Fruit fly (Drosophila melanogaster) whole organism, embryonic: Measurements from ENCODE around the gene tral.

Experiments
- Adf1 ChIP-seq: fragments of 200-800 bp; sonication (Bioruptor generic); IDR thresholded peaks from 2 replicates; pipeline ENCODE4 v1.3.6; 2022; ENCODE audit warnings: missing biosample characterization, missing genetic modification characterization
- Atf3 ChIP-seq: fragments of 200-800 bp; sonication (Bioruptor generic); optimal IDR thresholded peaks from 3 replicates; lab custom pipeline; 2016; ENCODE audit warnings: missing biosample characterization, missing genetic modification characterization
- CG10431 ChIP-seq: fragments of 200-800 bp; sonication (Bioruptor generic); optimal IDR thresholded peaks from 3 replicates; lab custom pipeline; 2018; ENCODE audit warnings: missing biosample characterization, mild to moderate bottlenecking, missing genetic modification characterization
- CG11456 ChIP-seq: fragments of 200-800 bp; sonication (Bioruptor generic); IDR thresholded peaks from 3 replicates; pipeline ENCODE4 v1.3.6; 2022; ENCODE audit warnings: missing biosample characterization, missing genetic modification characterization
- CG13424 ChIP-seq: fragments of 200-800 bp; sonication (Bioruptor generic); optimal IDR thresholded peaks from 2 replicates; lab custom pipeline; 2019; ENCODE audit warnings: missing biosample characterization, mild to moderate bottlenecking, missing genetic modification characterization, moderate library complexity
- CG14710 ChIP-seq: fragments of 200-800 bp; sonication (Bioruptor generic); optimal IDR thresholded peaks from 3 replicates; lab custom pipeline; 2019; ENCODE audit warnings: missing biosample characterization, mild to moderate bottlenecking, missing genetic modification characterization, moderate library complexity
- CG14965 ChIP-seq: fragments of 200-800 bp; sonication (Bioruptor generic); optimal IDR thresholded peaks from 2 replicates; lab custom pipeline; 2016; ENCODE audit warnings: missing biosample characterization, missing genetic modification characterization, borderline replicate concordance
- CG15011 ChIP-seq: fragments of 200-800 bp; sonication (Bioruptor generic); optimal IDR thresholded peaks from 3 replicates; lab custom pipeline; 2018; ENCODE audit warnings: missing biosample characterization, mild to moderate bottlenecking, missing genetic modification characterization
- CG15269 ChIP-seq: fragments of 200-800 bp; sonication (Bioruptor generic); optimal IDR thresholded peaks from 2 replicates; lab custom pipeline; 2018; ENCODE audit warnings: missing biosample characterization, mild to moderate bottlenecking, missing genetic modification characterization, moderate library complexity
- CG1529 ChIP-seq: fragments of 200-800 bp; sonication (Bioruptor generic); optimal IDR thresholded peaks from 3 replicates; lab custom pipeline; 2018; ENCODE audit warnings: missing biosample characterization, missing genetic modification characterization
- CG17829 ChIP-seq: fragments of 200-800 bp; optimal IDR thresholded peaks from 2 replicates; lab custom pipeline; 2019; ENCODE audit warnings: missing biosample characterization, mild to moderate bottlenecking, missing genetic modification characterization, moderate library complexity
- CG18476 ChIP-seq: fragments of 200-800 bp; sonication (Bioruptor generic); optimal IDR thresholded peaks from 2 replicates; lab custom pipeline; 2016; ENCODE audit warnings: missing biosample characterization, mild to moderate bottlenecking, missing genetic modification characterization
- CG2129 ChIP-seq: fragments of 200-800 bp; sonication (Bioruptor generic); IDR thresholded peaks from 2 replicates; pipeline ENCODE4 v1.3.6; 2022; ENCODE audit warnings: missing biosample characterization, missing genetic modification characterization; ENCODE audit not compliant: partially characterized antibody
- CG3163 ChIP-seq: fragments of 200-800 bp; sonication (Bioruptor generic); optimal IDR thresholded peaks from 3 replicates; lab custom pipeline; 2016; ENCODE audit warnings: missing biosample characterization, missing genetic modification characterization
- CG3407 ChIP-seq: fragments of 200-800 bp; sonication (Bioruptor generic); optimal IDR thresholded peaks from 2 replicates; lab custom pipeline; 2018; ENCODE audit warnings: missing biosample characterization, mild to moderate bottlenecking, missing genetic modification characterization
- CG42726 ChIP-seq: fragments of 200-800 bp; sonication (Bioruptor generic); IDR thresholded peaks from 2 replicates; pipeline ENCODE4 v1.3.6; 2022; ENCODE audit warnings: missing biosample characterization, missing genetic modification characterization; ENCODE audit not compliant: partially characterized antibody
- CG43689 ChIP-seq: fragments of 200-800 bp; sonication (Bioruptor generic); IDR thresholded peaks from 2 replicates; pipeline ENCODE4 v1.3.6; 2022; ENCODE audit warnings: missing biosample characterization, missing genetic modification characterization
- CG4424 ChIP-seq: fragments of 200-800 bp; sonication (Bioruptor generic); optimal IDR thresholded peaks from 3 replicates; lab custom pipeline; 2016; ENCODE audit warnings: missing biosample characterization, missing genetic modification characterization
- CG4820 ChIP-seq: fragments of 200-800 bp; sonication (Bioruptor generic); optimal IDR thresholded peaks from 3 replicates; lab custom pipeline; 2016; ENCODE audit warnings: missing biosample characterization, missing genetic modification characterization
- CG5953 ChIP-seq: fragments of 200-800 bp; sonication (Bioruptor generic); IDR thresholded peaks from 2 replicates; pipeline ENCODE4 v1.3.6; 2022; ENCODE audit warnings: missing biosample characterization, missing genetic modification characterization
- CG9609 ChIP-seq: fragments of 200-800 bp; sonication (Bioruptor generic); optimal IDR thresholded peaks from 3 replicates; lab custom pipeline; 2016; ENCODE audit warnings: missing biosample characterization, missing genetic modification characterization
- D19A ChIP-seq: fragments of 200-800 bp; optimal IDR thresholded peaks from 3 replicates; lab custom pipeline; 2019; ENCODE audit warnings: missing biosample characterization, mild to moderate bottlenecking, missing genetic modification characterization, moderate library complexity
- Dad ChIP-seq: fragments of 200-800 bp; sonication (Bioruptor generic); optimal IDR thresholded peaks from 3 replicates; lab custom pipeline; 2016; ENCODE audit warnings: missing biosample characterization, missing genetic modification characterization
- Dll ChIP-seq: fragments of 200-800 bp; sonication (Bioruptor generic); IDR thresholded peaks from 4 replicates; pipeline ENCODE4 v1.3.6; 2022; ENCODE audit warnings: missing biosample characterization, missing genetic modification characterization; ENCODE audit not compliant: partially characterized antibody
- HLH3B ChIP-seq: fragments of 200-800 bp; sonication (Bioruptor generic); IDR thresholded peaks from 2 replicates; pipeline ENCODE4 v1.3.6; 2022; ENCODE audit warnings: missing biosample characterization, missing genetic modification characterization
- HmgD ChIP-seq: fragments of 200-800 bp; sonication (Bioruptor generic); optimal IDR thresholded peaks from 3 replicates; lab custom pipeline; 2016; ENCODE audit warnings: missing biosample characterization, missing genetic modification characterization
- Kr ChIP-seq: fragments of 200-800 bp; sonication (Bioruptor generic); optimal IDR thresholded peaks from 2 replicates; lab custom pipeline; 2017; ENCODE audit warnings: missing biosample characterization, mild to moderate bottlenecking, missing genetic modification characterization
- Med ChIP-seq: fragments of 200-800 bp; sonication (Bioruptor generic); peaks from one replicate; lab custom pipeline; 2016; ENCODE audit warnings: missing biosample characterization, missing genetic modification characterization, mild to moderate bottlenecking, inconsistent platforms, moderate library complexity
- Ravus ChIP-seq: fragments of 200-800 bp; sonication (Bioruptor generic); IDR thresholded peaks from 2 replicates; pipeline ENCODE4 v1.3.6; 2022; ENCODE audit warnings: missing biosample characterization, missing genetic modification characterization
- Sox100B ChIP-seq: fragments of 200-800 bp; sonication (Bioruptor generic); optimal IDR thresholded peaks from 3 replicates; lab custom pipeline; 2018; ENCODE audit warnings: missing biosample characterization, mild to moderate bottlenecking, missing genetic modification characterization
- Taf1 ChIP-seq: fragments of 200-800 bp; sonication (Bioruptor generic); IDR thresholded peaks from 2 replicates; pipeline ENCODE4 v1.3.6; 2022; ENCODE audit warnings: missing biosample characterization, missing genetic modification characterization
- YL-1 ChIP-seq: fragments of 200-800 bp; sonication (Bioruptor generic); optimal IDR thresholded peaks from 3 replicates; lab custom pipeline; 2017; ENCODE audit warnings: missing biosample characterization, mild to moderate bottlenecking, missing genetic modification characterization
- cg ChIP-seq: fragments of 200-800 bp; sonication (Bioruptor generic); optimal IDR thresholded peaks from 3 replicates; lab custom pipeline; 2019; ENCODE audit warnings: missing biosample characterization, mild to moderate bottlenecking, missing genetic modification characterization, moderate library complexity
- crol ChIP-seq: fragments of 200-800 bp; sonication (Bioruptor generic); IDR thresholded peaks from 2 replicates; pipeline ENCODE4 v1.3.6; 2022; ENCODE audit warnings: missing biosample characterization, missing genetic modification characterization
- dmrt11E ChIP-seq: fragments of 200-800 bp; sonication (Bioruptor generic); optimal IDR thresholded peaks from 3 replicates; lab custom pipeline; 2018; ENCODE audit warnings: missing biosample characterization, mild to moderate bottlenecking, missing genetic modification characterization, moderate library complexity
- fd3F ChIP-seq: fragments of 200-800 bp; sonication (Bioruptor generic); optimal IDR thresholded peaks from 2 replicates; lab custom pipeline; 2018; ENCODE audit warnings: missing biosample characterization, mild to moderate bottlenecking, missing genetic modification characterization, moderate library complexity
- ftz-f1 ChIP-seq: fragments of 200-800 bp; sonication (Bioruptor generic); optimal IDR thresholded peaks from 2 replicates; lab custom pipeline; 2016; ENCODE audit warnings: missing biosample characterization, missing genetic modification characterization
- gfzf ChIP-seq: fragments of 200-800 bp; sonication (Bioruptor generic); optimal IDR thresholded peaks from 2 replicates; lab custom pipeline; 2016; ENCODE audit warnings: missing biosample characterization, mild to moderate bottlenecking, missing genetic modification characterization, moderate library complexity
- ken ChIP-seq: fragments of 200-800 bp; sonication (Bioruptor generic); IDR thresholded peaks from 3 replicates; pipeline ENCODE4 v1.3.6; 2022; ENCODE audit warnings: missing biosample characterization, missing genetic modification characterization
- lab ChIP-seq: fragments of 200-800 bp; sonication (Bioruptor generic); optimal IDR thresholded peaks from 3 replicates; lab custom pipeline; 2017; ENCODE audit warnings: missing biosample characterization, missing genetic modification characterization, mild to moderate bottlenecking, moderate library complexity, missing genetic modification reagents
- mld ChIP-seq: fragments of 200-800 bp; sonication (Bioruptor generic); IDR thresholded peaks from 3 replicates; pipeline ENCODE4 v1.3.6; 2022; ENCODE audit warnings: missing biosample characterization, missing genetic modification characterization; ENCODE audit not compliant: partially characterized antibody
- nau ChIP-seq: fragments of 200-800 bp; sonication (Bioruptor generic); optimal IDR thresholded peaks from 3 replicates; lab custom pipeline; 2017; ENCODE audit warnings: missing biosample characterization, mild to moderate bottlenecking, missing genetic modification characterization, missing genetic modification reagents
- peb ChIP-seq: fragments of 200-800 bp; sonication (Bioruptor generic); IDR thresholded peaks from 2 replicates; pipeline ENCODE4 v1.3.6; 2022; ENCODE audit warnings: missing biosample characterization, missing genetic modification characterization
- prd ChIP-seq, 3 experiments: fragments of >200 bp in 2 of 3; fragments of 200-800 bp in 1 of 3; sonication (Bioruptor generic) in 1 of 3; optimal IDR thresholded peaks in 2 of 3; IDR thresholded peaks in 1 of 3; 2 replicates in 2 of 3; 3 replicates in 1 of 3; pipeline versions ENCODE4 v1.3.6 to Lab custom; 2017 to 2022; ENCODE audit warnings: missing biosample characterization in 1 of 3, missing genetic modification characterization in 1 of 3
- pros ChIP-seq: fragments of 200-800 bp; sonication (Bioruptor generic); optimal IDR thresholded peaks from 3 replicates; lab custom pipeline; 2019; ENCODE audit warnings: missing biosample characterization, mild to moderate bottlenecking, missing genetic modification characterization, moderate library complexity
- salm ChIP-seq: fragments of 200-800 bp; sonication (Bioruptor generic); optimal IDR thresholded peaks from 2 replicates; lab custom pipeline; 2018; ENCODE audit warnings: missing biosample characterization, mild to moderate bottlenecking, missing genetic modification characterization
- schlank ChIP-seq: fragments of 200-800 bp; sonication (Bioruptor generic); optimal IDR thresholded peaks from 2 replicates; lab custom pipeline; 2018; ENCODE audit warnings: missing biosample characterization, mild to moderate bottlenecking, missing genetic modification characterization
- slp2 ChIP-seq: fragments of 200-800 bp; sonication (Bioruptor generic); optimal IDR thresholded peaks from 2 replicates; lab custom pipeline; 2016; ENCODE audit warnings: missing biosample characterization, missing genetic modification characterization
- sqz ChIP-seq: fragments of 200-800 bp; sonication (Bioruptor generic); optimal IDR thresholded peaks from 3 replicates; lab custom pipeline; 2018; ENCODE audit warnings: missing biosample characterization, mild to moderate bottlenecking, missing genetic modification characterization
- twi ChIP-seq: fragments of 200-800 bp; optimal IDR thresholded peaks from 2 replicates; lab custom pipeline; 2019; ENCODE audit warnings: missing biosample characterization, mild to moderate bottlenecking, missing genetic modification characterization, moderate library complexity

tral gene

dm6 chr3L:12523941-12524340 is 9.1 kb downstream of the tral start, which contains the start of the genes ver and Gcn5 (continued):
- TF ChIP-seq CG42726, result no peak
- TF ChIP-seq CG13424, result peak; percentile 92
- peak; percentile 32 for TF ChIP-seq ftz-f1 (GFP tag; lab: Kevin White, UChicago)
- TF ChIP-seq sqz (GFP tag; lab: Kevin White, UChicago), result peak; percentile 86
- no peak for TF ChIP-seq pros (GFP tag; lab: Kevin White, UChicago)
- TF ChIP-seq CG2129 (GFP tag; lab: Robert Waterston, UW), result no peak
- peak; percentile 81 for TF ChIP-seq Taf1 (GFP tag; lab: Robert Waterston, UW)
- TF ChIP-seq CG9609 (GFP tag; lab: Kevin White, UChicago), result peak; percentile 80
- TF ChIP-seq CG10431, result peak; percentile 62
- peak; percentile 75 for TF ChIP-seq CG3407 (GFP tag; lab: Kevin White, UChicago)
- TF ChIP-seq prd (optimal IDR thresholded peaks at IDR 0.05; lab: Kevin White, UChicago), result no peak
- TF ChIP-seq prd (GFP tag; IDR thresholded peaks at IDR 0.05; lab: Robert Waterston, UW), result peak; percentile 97
- TF ChIP-seq mld, result no peak
- TF ChIP-seq nau (GFP tag; lab: Kevin White, UChicago), result no peak
- TF ChIP-seq fd3F (GFP tag; lab: Kevin White, UChicago), result peak; percentile 92
- peak; percentile 66 for TF ChIP-seq slp2 (GFP tag; lab: Kevin White, UChicago)
- peak; percentile 48 for TF ChIP-seq gfzf
- peak; percentile 74 for TF ChIP-seq CG15011 (GFP tag; lab: Kevin White, UChicago)
- TF ChIP-seq CG18476 (GFP tag; lab: Kevin White, UChicago), result peak; percentile 92
- TF ChIP-seq CG17829 (tag; lab: Kevin White, UChicago), result peak; percentile 91
- peak; percentile 77 for TF ChIP-seq Ravus (GFP tag; lab: Robert Waterston, UW)
- TF ChIP-seq CG43689 (GFP tag; lab: Robert Waterston, UW), result peak; percentile 65; the same call in 1 of the 2 replicates
- peak; percentile 90 for TF ChIP-seq CG4424 (GFP tag; lab: Kevin White, UChicago)
- peak; percentile 93 for TF ChIP-seq CG11456
- peak; percentile 91 for TF ChIP-seq Sox100B (GFP tag; lab: Kevin White, UChicago)
- peak; percentile 51 for TF ChIP-seq CG3163 (GFP tag; lab: Kevin White, UChicago)
- TF ChIP-seq Atf3 (GFP tag; lab: Kevin White, UChicago), result peak; percentile 65
- no peak for TF ChIP-seq CG14965 (GFP tag; lab: Kevin White, UChicago)
- peak; percentile 81 for TF ChIP-seq Dad (GFP tag; lab: Kevin White, UChicago)
- peak; percentile 79 for TF ChIP-seq peb (GFP tag; lab: Robert Waterston, UW)
- peak; percentile 97 for TF ChIP-seq YL-1
- no peak for TF ChIP-seq cg
- peak; percentile 88 for TF ChIP-seq CG5953 (GFP tag; lab: Robert Waterston, UW)
- TF ChIP-seq dmrt11E (tag; lab: Kevin White, UChicago), result peak; percentile 84
- peak; percentile 73 for TF ChIP-seq schlank
- peak; percentile 73 for TF ChIP-seq twi (tag; lab: Kevin White, UChicago)
- TF ChIP-seq Dll (GFP tag; lab: Robert Waterston, UW), result no peak
- TF ChIP-seq CG14710 (tag; lab: Kevin White, UChicago), result peak; percentile 91
- peak; percentile 98 for TF ChIP-seq Med (GFP tag; lab: Kevin White, UChicago)
- peak; percentile 74 for TF ChIP-seq salm (tag; lab: Kevin White, UChicago)
- peak; percentile 95 for TF ChIP-seq CG15269 (tag; lab: Kevin White, UChicago)
- TF ChIP-seq crol (GFP tag; lab: Robert Waterston, UW), result 0 out of 2 replicates have a peak, but pooled peaks have one; percentile 18
- peak; percentile 68 for TF ChIP-seq Adf1 (GFP tag; lab: Robert Waterston, UW)
- TF ChIP-seq CG1529 (GFP tag; lab: Kevin White, UChicago), result peak; percentile 84
- TF ChIP-seq D19A (tag; lab: Kevin White, UChicago), result peak; percentile 84
- no peak for TF ChIP-seq HmgD
- peak; percentile 96 for TF ChIP-seq lab
- TF ChIP-seq Kr, result no peak
- TF ChIP-seq ken (GFP tag; lab: Robert Waterston, UW), result peak; percentile 94
- TF ChIP-seq HLH3B (GFP tag; lab: Robert Waterston, UW), result peak; percentile 92
- peak; percentile 86 for TF ChIP-seq CG4820
